Fruit fly (Drosophila melanogaster): ENCODE measurements around the gene CG8086.
A peak's percentile ranks its signal among the peaks of the same experiment; 100 is the strongest.

The CG8086 gene

dm6 chr2L:8274958-8275584 lies 17.8 kb upstream of the CG8086 start (continued):
- no peak for TF ChIP-seq pum (GFP tag; optimal IDR thresholded peaks at IDR 0.05)
- TF ChIP-seq odd (GFP tag; optimal IDR thresholded peaks at IDR 0.05) = peak; percentile 58
- no peak for TF ChIP-seq Trl (optimal IDR thresholded peaks at IDR 0.05)
- TF ChIP-seq Trl (GFP tag; optimal IDR thresholded peaks at IDR 0.05) = no peak
- TF ChIP-seq tna (GFP tag; IDR thresholded peaks at IDR 0.05; ENCODE audit: partially characterized antibody) = no peak
- TF ChIP-seq corto (GFP tag; optimal IDR thresholded peaks at IDR 0.05) = no peak
- no peak for TF ChIP-seq pnt (GFP tag; optimal IDR thresholded peaks at IDR 0.05)
- no peak for TF ChIP-seq gro (GFP tag; optimal IDR thresholded peaks at IDR 0.05)
- peak; percentile 33 for TF ChIP-seq nau (GFP tag; optimal IDR thresholded peaks at IDR 0.05)
- no peak for TF ChIP-seq CG3838 (GFP tag; optimal IDR thresholded peaks at IDR 0.05)
- TF ChIP-seq Max (GFP tag; optimal IDR thresholded peaks at IDR 0.05) = peak; percentile 18
- no peak for TF ChIP-seq NC2α (GFP tag; optimal IDR thresholded peaks at IDR 0.05)
- no peak for TF ChIP-seq Nf-YC (tag; optimal IDR thresholded peaks at IDR 0.05)
- TF ChIP-seq emc (GFP tag; optimal IDR thresholded peaks at IDR 0.05) = no peak
- TF ChIP-seq Atf6 (GFP tag; IDR thresholded peaks at IDR 0.05) = peak; percentile 55; the same call in 1 of the 2 replicates
- TF ChIP-seq Rx (GFP tag; IDR thresholded peaks at IDR 0.05) = no peak
- TF ChIP-seq Sry-δ (GFP tag; optimal IDR thresholded peaks at IDR 0.05) = no peak
- no peak for TF ChIP-seq CG11456 (GFP tag; IDR thresholded peaks at IDR 0.05)
- no peak for TF ChIP-seq pzg (GFP tag; optimal IDR thresholded peaks at IDR 0.05)
- no peak for TF ChIP-seq MESR4 (GFP tag; optimal IDR thresholded peaks at IDR 0.05)
- no peak for TF ChIP-seq CkIIα-i1 (GFP tag; IDR thresholded peaks at IDR 0.05)
- peak; percentile 45 for TF ChIP-seq CG3407 (GFP tag; optimal IDR thresholded peaks at IDR 0.05)
- no peak for TF ChIP-seq Nf-YA (GFP tag; IDR thresholded peaks at IDR 0.05)
- TF ChIP-seq eve (GFP tag; optimal IDR thresholded peaks at IDR 0.05) = peak in 1 of 2 experiments; percentile 64
- no peak for TF ChIP-seq luna (GFP tag; optimal IDR thresholded peaks at IDR 0.05)
- no peak for TF ChIP-seq HLHmδ (GFP tag; optimal IDR thresholded peaks at IDR 0.05)
- TF ChIP-seq Drgx (GFP tag; IDR thresholded peaks at IDR 0.05) = peak; percentile 77
- TF ChIP-seq CG8089 (GFP tag; optimal IDR thresholded peaks at IDR 0.05) = no peak
- TF ChIP-seq CG1832 (GFP tag; optimal IDR thresholded peaks at IDR 0.05) = no peak
- TF ChIP-seq wdn (GFP tag; IDR thresholded peaks at IDR 0.05) = no peak
- TF ChIP-seq CG6683 (GFP tag; optimal IDR thresholded peaks at IDR 0.05) = peak; percentile 8
- TF ChIP-seq Lhr (GFP tag; optimal IDR thresholded peaks at IDR 0.05) = peak; percentile 19
- TF ChIP-seq CG2116 (GFP tag; optimal IDR thresholded peaks at IDR 0.05) = peak; percentile 44
- TF ChIP-seq Hey (tag; optimal IDR thresholded peaks at IDR 0.05) = no peak
- peak; percentile 80 for TF ChIP-seq trem (tag; optimal IDR thresholded peaks at IDR 0.05)
- TF ChIP-seq CG8478 (optimal IDR thresholded peaks at IDR 0.05) = no peak
- TF ChIP-seq zfh2 (GFP tag; optimal IDR thresholded peaks at IDR 0.05) = no peak
- TF ChIP-seq dysf (GFP tag; IDR thresholded peaks at IDR 0.05) = peak; percentile 70
- peak; percentile 8 for TF ChIP-seq slp2 (GFP tag; optimal IDR thresholded peaks at IDR 0.05)
- no peak for TF ChIP-seq her (GFP tag; optimal IDR thresholded peaks at IDR 0.05)
- peak; percentile 31 for TF ChIP-seq CG18476 (GFP tag; optimal IDR thresholded peaks at IDR 0.05)
- TF ChIP-seq Abd-B (GFP tag; optimal IDR thresholded peaks at IDR 0.05) = peak; percentile 23
- TF ChIP-seq Hand (GFP tag; optimal IDR thresholded peaks at IDR 0.05) = no peak
- TF ChIP-seq lab (GFP tag; optimal IDR thresholded peaks at IDR 0.05) = peak; percentile 67
- no peak for TF ChIP-seq Dp (GFP tag; optimal IDR thresholded peaks at IDR 0.05)
- peak; percentile 14 for TF ChIP-seq CG11723 (GFP tag; optimal IDR thresholded peaks at IDR 0.05)
- TF ChIP-seq Lpt (GFP tag; optimal IDR thresholded peaks at IDR 0.05) = no peak
- no peak for TF ChIP-seq dm (GFP tag; optimal IDR thresholded peaks at IDR 0.05)
- TF ChIP-seq tgo (GFP tag; IDR thresholded peaks at IDR 0.05) = peak; percentile 55; the same call in 2 of the 3 replicates
- TF ChIP-seq CG1792 (GFP tag; optimal IDR thresholded peaks at IDR 0.05) = no peak
- TF ChIP-seq CG12071 (GFP tag; optimal IDR thresholded peaks at IDR 0.05) = no peak
- peak; percentile 53 for TF ChIP-seq bcd (GFP tag; optimal IDR thresholded peaks at IDR 0.05)

All from whole organism, embryonic.